Worm (Caenorhabditis elegans): ENCODE data around the gene eef-1A.1.

ce11 chrIII:6953373-6953772 lies 18.1 kb downstream of the eef-1A.1 start:
- no peak for TF ChIP-seq Y55F3AM.14 (GFP tag; optimal IDR thresholded peaks at IDR 0.05)
- no peak for TF ChIP-seq nhr-77 (tag; optimal IDR thresholded peaks at IDR 0.05)
- TF ChIP-seq alr-1 (tag; optimal IDR thresholded peaks at IDR 0.05): no peak
